Fruit fly (Drosophila melanogaster) whole organism, pupa: ENCODE measurements around the gene Mvl.

Experiments
- CG13204 ChIP-seq: fragments of 200-800 bp; sonication (Bioruptor generic); optimal IDR thresholded peaks from 2 replicates; lab custom pipeline; 2018; ENCODE audit warnings: missing biosample characterization, mild to moderate bottlenecking, missing genetic modification characterization, moderate library complexity
- CG32121 ChIP-seq: fragments of 200-800 bp; sonication (Bioruptor generic); IDR thresholded peaks from 2 replicates; pipeline ENCODE4 v1.3.6; 2022; ENCODE audit warnings: missing biosample characterization, missing genetic modification characterization
- CG34367 ChIP-seq: fragments of 200-800 bp; sonication (Bioruptor generic); optimal IDR thresholded peaks from 2 replicates; lab custom pipeline; 2018; ENCODE audit warnings: missing biosample characterization, mild to moderate bottlenecking, missing genetic modification characterization
- CG4496 ChIP-seq: fragments of 200-800 bp; sonication (Bioruptor generic); IDR thresholded peaks from 3 replicates; pipeline ENCODE4 v1.3.6; 2022; ENCODE audit warnings: missing biosample characterization, missing genetic modification characterization
- D1 ChIP-seq: fragments of 200-800 bp; sonication (Bioruptor generic); optimal IDR thresholded peaks from 2 replicates; lab custom pipeline; 2018; ENCODE audit warnings: missing biosample characterization, mild to moderate bottlenecking, missing genetic modification characterization, moderate library complexity
- Pif1A ChIP-seq: fragments of 200-800 bp; sonication (Bioruptor generic); optimal IDR thresholded peaks from 3 replicates; lab custom pipeline; 2016; ENCODE audit warnings: missing biosample characterization, missing genetic modification characterization
- Pif1B ChIP-seq: fragments of 200-800 bp; sonication (Bioruptor generic); optimal IDR thresholded peaks from 3 replicates; lab custom pipeline; 2016; ENCODE audit warnings: missing biosample characterization, missing genetic modification characterization
- fd96Ca ChIP-seq: fragments of 200-800 bp; sonication (Bioruptor generic); IDR thresholded peaks from 3 replicates; pipeline ENCODE4 v1.3.6; 2022; ENCODE audit warnings: missing biosample characterization, missing genetic modification characterization
- gl ChIP-seq: fragments of 200-800 bp; sonication (Bioruptor generic); optimal IDR thresholded peaks from 2 replicates; lab custom pipeline; 2018; ENCODE audit warnings: missing biosample characterization, mild to moderate bottlenecking, missing genetic modification characterization
- rn ChIP-seq: fragments of 200-800 bp; sonication (Bioruptor generic); IDR thresholded peaks from 2 replicates; pipeline ENCODE4 v1.3.6; 2022; ENCODE audit warnings: missing biosample characterization, missing genetic modification characterization

- TF ChIP-seq CG34367 (tag; lab: Kevin White, UChicago): no peak
- TF ChIP-seq rn: no peak
- no peak for TF ChIP-seq gl (tag; lab: Kevin White, UChicago)
- TF ChIP-seq Pif1A: no peak
- TF ChIP-seq fd96Ca: no peak
- no peak for TF ChIP-seq CG13204 (GFP tag; lab: Kevin White, UChicago)
- no peak for TF ChIP-seq D1 (tag; lab: Kevin White, UChicago)
- TF ChIP-seq CG32121 (GFP tag; lab: Robert Waterston, UW): no peak
- no peak for TF ChIP-seq CG4496 (GFP tag; lab: Robert Waterston, UW)
- TF ChIP-seq Pif1B (GFP tag; lab: Kevin White, UChicago): no peak
Measured at dm6 chr3R:21077577-21077976, 17.0 kb upstream of the Mvl start.
